Fruit fly (Drosophila melanogaster): ENCODE results near the gene CG31626.
A peak's percentile ranks its signal among the peaks of the same experiment; 100 is the strongest.

The CG31626 gene

dm6 chr2L:21200275-21200674, 36.3 kb downstream of the CG31626 start, which contains the start of gene CG31624:
CG31624 (minus strand) TSS chr2L:21200375.
- TF ChIP-seq CG10543 (GFP tag; optimal IDR thresholded peaks at IDR 0.05) (no peak), CG16863 (GFP tag; optimal IDR thresholded peaks at IDR 0.05) (no peak), Max (GFP tag; optimal IDR thresholded peaks at IDR 0.05) (no peak), CG3726 (GFP tag; IDR thresholded peaks at IDR 0.05) (no peak), MBD-R2 (GFP tag; IDR thresholded peaks at IDR 0.05) (no peak), ci (GFP tag; IDR thresholded peaks at IDR 0.05) (no peak), CG30020 (tag; optimal IDR thresholded peaks at IDR 0.05) (no peak), PHDP (tag; optimal IDR thresholded peaks at IDR 0.05) (no peak), CG1792 (GFP tag; optimal IDR thresholded peaks at IDR 0.05) (no peak)

- TF ChIP-seq Deaf1 (tag; optimal IDR thresholded peaks at IDR 0.05): peak; percentile 94
- TF ChIP-seq CG4617 (GFP tag; optimal IDR thresholded peaks at IDR 0.05; ENCODE audit: borderline replicate concordance): no peak
- peak; percentile 9 for TF ChIP-seq CG15479 (GFP tag; optimal IDR thresholded peaks at IDR 0.05)
- TF ChIP-seq nerfin-1 (tag; optimal IDR thresholded peaks at IDR 0.05): peak; percentile 9
- no peak for TF ChIP-seq hbn (GFP tag; IDR thresholded peaks at IDR 0.05; ENCODE audit: partially characterized antibody)
- TF ChIP-seq H15 (GFP tag; IDR thresholded peaks at IDR 0.05): no peak
- no peak for TF ChIP-seq Doc3 (GFP tag; IDR thresholded peaks at IDR 0.05; ENCODE audit: partially characterized antibody)
- TF ChIP-seq CG15696 (tag; optimal IDR thresholded peaks at IDR 0.05): peak; percentile 35
- TF ChIP-seq ftz-f1 (GFP tag; optimal IDR thresholded peaks at IDR 0.05): no peak
- no peak for TF ChIP-seq CG42726 (GFP tag; IDR thresholded peaks at IDR 0.05; ENCODE audit: partially characterized antibody)
- TF ChIP-seq CG2199 (GFP tag; IDR thresholded peaks at IDR 0.05): peak; percentile 37; the same call in 1 of the 3 replicates
- TF ChIP-seq Asciz (GFP tag; optimal IDR thresholded peaks at IDR 0.05): peak; percentile 6
- peak; percentile 50 for TF ChIP-seq ATbp (GFP tag; optimal IDR thresholded peaks at IDR 0.05)
- peak; percentile 5 for TF ChIP-seq CG13894 (tag; optimal IDR thresholded peaks at IDR 0.05)
- peak; percentile 11 for TF ChIP-seq CG1529 (GFP tag; optimal IDR thresholded peaks at IDR 0.05)
- peak; percentile 16 for TF ChIP-seq CG18599 (GFP tag; optimal IDR thresholded peaks at IDR 0.05)
- peak; percentile 1 for TF ChIP-seq dmrt11E (tag; optimal IDR thresholded peaks at IDR 0.05)
- no peak for TF ChIP-seq amos (GFP tag; IDR thresholded peaks at IDR 0.05; ENCODE audit: partially characterized antibody)
- TF ChIP-seq shn (GFP tag; optimal IDR thresholded peaks at IDR 0.05): no peak
- no peak for TF ChIP-seq CG31365 (tag; optimal IDR thresholded peaks at IDR 0.05)
- TF ChIP-seq CG14860 (GFP tag; IDR thresholded peaks at IDR 0.05; ENCODE audit: partially characterized antibody): no peak
- TF ChIP-seq CG6813 (GFP tag; optimal IDR thresholded peaks at IDR 0.05): peak; percentile 14
- peak; percentile 14; the same call in 1 of the 2 replicates for TF ChIP-seq ato (GFP tag; IDR thresholded peaks at IDR 0.05; ENCODE audit: partially characterized antibody)
- TF ChIP-seq Blimp-1 (GFP tag; optimal IDR thresholded peaks at IDR 0.05): peak; percentile 15
- no peak for TF ChIP-seq CG10274 (GFP tag; optimal IDR thresholded peaks at IDR 0.05)
- TF ChIP-seq Ssrp (tag; optimal IDR thresholded peaks at IDR 0.05): no peak
- no peak for TF ChIP-seq CG18619 (GFP tag; optimal IDR thresholded peaks at IDR 0.05)
- TF ChIP-seq repo (GFP tag; optimal IDR thresholded peaks at IDR 0.05): no peak
- TF ChIP-seq CG17829 (tag; optimal IDR thresholded peaks at IDR 0.05): no peak
These were observed 37.8 kb downstream of the CG31626 start, which contains the start of gene Ret for dm6 chr2L:21198633-21199264. Ret (minus strand) TSS chr2L:21198762.

Data from whole organism, embryonic.